Worm (Caenorhabditis elegans): Measurements from ENCODE around the gene D1005.10.

DNA sequence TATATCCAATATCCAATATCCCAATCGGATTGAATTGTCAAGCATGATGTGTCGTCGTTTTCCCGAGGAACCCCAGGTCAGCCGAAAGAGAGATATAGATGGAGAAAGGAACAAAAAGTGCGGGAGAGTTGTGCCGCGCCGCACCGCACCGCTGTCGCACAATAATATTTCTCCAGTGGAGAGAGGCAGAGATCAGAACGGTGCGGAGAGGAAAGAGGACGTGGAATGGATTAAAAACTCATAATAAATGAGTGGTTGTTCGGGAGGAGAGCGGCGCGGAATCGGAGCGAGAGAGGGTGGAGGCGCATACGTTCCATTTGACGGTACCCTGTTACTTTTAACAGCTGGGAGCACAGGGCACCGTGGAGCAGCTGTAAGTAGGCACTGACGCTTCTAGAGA lies 31.5 kb upstream of the D1005.10 start:
- TF ChIP-seq fkh-10 (GFP tag; optimal IDR thresholded peaks at IDR 0.05) (no peak), unc-39 (tag; optimal IDR thresholded peaks at IDR 0.05) (no peak), ceh-28 (tag; optimal IDR thresholded peaks at IDR 0.05) (no peak), fos-1 (tag; optimal IDR thresholded peaks at IDR 0.05) (no peak), nhr-76 (tag; optimal IDR thresholded peaks at IDR 0.05) (no peak), ceh-16 (tag; optimal IDR thresholded peaks at IDR 0.05) (no peak), tbx-2 (tag; optimal IDR thresholded peaks at IDR 0.05) (no peak), pha-4 (tag; optimal IDR thresholded peaks at IDR 0.05) (no peak)
